Fruit fly (Drosophila melanogaster) whole organism, embryonic: ENCODE measurements around the gene CG45045.
A peak's percentile ranks its signal among the peaks of the same experiment; 100 is the strongest.

Source experiments
- Atf6 ChIP-seq: fragments of 200-800 bp; sonication (Bioruptor generic); IDR thresholded peaks from 2 replicates; pipeline ENCODE4 v1.3.6; 2022; ENCODE audit warnings: missing biosample characterization, missing genetic modification characterization
- Bteb2 ChIP-seq: fragments of 200-800 bp; sonication (Bioruptor generic); optimal IDR thresholded peaks from 2 replicates; lab custom pipeline; 2016; ENCODE audit warnings: missing biosample characterization, missing genetic modification characterization
- CG11456 ChIP-seq: fragments of 200-800 bp; sonication (Bioruptor generic); IDR thresholded peaks from 3 replicates; pipeline ENCODE4 v1.3.6; 2022; ENCODE audit warnings: missing biosample characterization, missing genetic modification characterization
- CG13287 ChIP-seq: fragments of 200-800 bp; sonication (Bioruptor generic); IDR thresholded peaks from 2 replicates; pipeline ENCODE4 v1.3.6; 2022; ENCODE audit warnings: missing biosample characterization, missing genetic modification characterization; ENCODE audit not compliant: partially characterized antibody
- CG15269 ChIP-seq: fragments of 200-800 bp; sonication (Bioruptor generic); optimal IDR thresholded peaks from 2 replicates; lab custom pipeline; 2018; ENCODE audit warnings: missing biosample characterization, mild to moderate bottlenecking, missing genetic modification characterization, moderate library complexity
- CG15514 ChIP-seq: fragments of 200-800 bp; sonication (Bioruptor generic); optimal IDR thresholded peaks from 3 replicates; lab custom pipeline; 2017; ENCODE audit warnings: missing biosample characterization, missing genetic modification characterization, mild to moderate bottlenecking, moderate library complexity, missing genetic modification reagents
- CG16815 ChIP-seq: fragments of 200-800 bp; sonication (Bioruptor generic); optimal IDR thresholded peaks from 3 replicates; lab custom pipeline; 2017; ENCODE audit warnings: missing biosample characterization, mild to moderate bottlenecking, missing genetic modification characterization
- CG2120 ChIP-seq: fragments of 200-800 bp; sonication (Bioruptor generic); optimal IDR thresholded peaks from 3 replicates; lab custom pipeline; 2016; ENCODE audit warnings: missing biosample characterization, missing genetic modification characterization
- CG4360 ChIP-seq: fragments of 200-800 bp; sonication (Bioruptor generic); IDR thresholded peaks from 2 replicates; pipeline ENCODE4 v1.3.6; 2022; ENCODE audit warnings: missing biosample characterization, missing genetic modification characterization
- CG4617 ChIP-seq: fragments of 200-800 bp; sonication (Bioruptor generic); optimal IDR thresholded peaks from 3 replicates; lab custom pipeline; 2016; ENCODE audit warnings: missing biosample characterization, missing genetic modification characterization, borderline replicate concordance
- CG4707 ChIP-seq: fragments of 200-800 bp; sonication (Bioruptor generic); optimal IDR thresholded peaks from 2 replicates; lab custom pipeline; 2018; ENCODE audit warnings: missing biosample characterization, mild to moderate bottlenecking, missing genetic modification characterization, moderate library complexity
- CG5953 ChIP-seq: fragments of 200-800 bp; sonication (Bioruptor generic); IDR thresholded peaks from 2 replicates; pipeline ENCODE4 v1.3.6; 2022; ENCODE audit warnings: missing biosample characterization, missing genetic modification characterization
- CG7556 ChIP-seq: fragments of 200-800 bp; sonication (Bioruptor generic); optimal IDR thresholded peaks from 2 replicates; lab custom pipeline; 2017; ENCODE audit warnings: missing biosample characterization, mild to moderate bottlenecking, missing genetic modification characterization
- CG8359 ChIP-seq: fragments of 200-800 bp; sonication (Bioruptor generic); optimal IDR thresholded peaks from 2 replicates; lab custom pipeline; 2017; ENCODE audit warnings: missing biosample characterization, mild to moderate bottlenecking, missing genetic modification characterization, borderline replicate concordance
- CG8924 ChIP-seq: fragments of 200-800 bp; optimal IDR thresholded peaks from 3 replicates; lab custom pipeline; 2019; ENCODE audit warnings: missing biosample characterization, mild to moderate bottlenecking, missing genetic modification characterization, moderate library complexity
- CG9437 ChIP-seq: fragments of 200-800 bp; sonication (Bioruptor generic); optimal IDR thresholded peaks from 2 replicates; lab custom pipeline; 2018; ENCODE audit warnings: missing biosample characterization, mild to moderate bottlenecking, missing genetic modification characterization
- CG9609 ChIP-seq: fragments of 200-800 bp; sonication (Bioruptor generic); optimal IDR thresholded peaks from 3 replicates; lab custom pipeline; 2016; ENCODE audit warnings: missing biosample characterization, missing genetic modification characterization
- CG9727 ChIP-seq: fragments of 200-800 bp; sonication (Bioruptor generic); optimal IDR thresholded peaks from 3 replicates; lab custom pipeline; 2017; ENCODE audit warnings: missing biosample characterization, mild to moderate bottlenecking, missing genetic modification characterization
- CG9817 ChIP-seq: fragments of 200-800 bp; sonication (Bioruptor generic); optimal IDR thresholded peaks from 2 replicates; lab custom pipeline; 2018; ENCODE audit warnings: missing biosample characterization, mild to moderate bottlenecking, missing genetic modification characterization, moderate library complexity
- CoRest ChIP-seq: fragments of 200-800 bp; sonication (Bioruptor generic); optimal IDR thresholded peaks from 3 replicates; lab custom pipeline; 2018; ENCODE audit warnings: missing biosample characterization, mild to moderate bottlenecking, missing genetic modification characterization, moderate library complexity
- D19A ChIP-seq: fragments of 200-800 bp; optimal IDR thresholded peaks from 3 replicates; lab custom pipeline; 2019; ENCODE audit warnings: missing biosample characterization, mild to moderate bottlenecking, missing genetic modification characterization, moderate library complexity
- E2f2 ChIP-seq: fragments of 200-800 bp; sonication (Bioruptor generic); IDR thresholded peaks from 2 replicates; pipeline ENCODE4 v1.3.6; 2022; ENCODE audit warnings: missing biosample characterization, missing genetic modification characterization
- Ets97D ChIP-seq: fragments of 200-800 bp; sonication (Bioruptor generic); optimal IDR thresholded peaks from 3 replicates; lab custom pipeline; 2016; ENCODE audit warnings: missing biosample characterization, missing genetic modification characterization
- GATAe ChIP-seq: fragments of 200-800 bp; sonication (Bioruptor generic); conservative IDR thresholded peaks from 2 replicates; pipeline ENCODE4 v1.3.6; 2022; ENCODE audit warnings: missing biosample characterization, missing genetic modification characterization
- Hand ChIP-seq: fragments of 200-800 bp; sonication (Bioruptor generic); optimal IDR thresholded peaks from 2 replicates; lab custom pipeline; 2017; ENCODE audit warnings: mild to moderate bottlenecking, missing biosample characterization, missing genetic modification reagents, missing genetic modification characterization
- MBD-R2 ChIP-seq: fragments of 200-800 bp; sonication (Bioruptor generic); IDR thresholded peaks from 2 replicates; pipeline ENCODE4 v1.3.6; 2022; ENCODE audit warnings: missing biosample characterization, missing genetic modification characterization
- MESR4 ChIP-seq: fragments of 200-800 bp; sonication (Bioruptor generic); optimal IDR thresholded peaks from 2 replicates; lab custom pipeline; 2018; ENCODE audit warnings: missing biosample characterization, mild to moderate bottlenecking, missing genetic modification characterization, moderate library complexity
- Med ChIP-seq: fragments of 200-800 bp; sonication (Bioruptor generic); peaks from one replicate; lab custom pipeline; 2016; ENCODE audit warnings: missing biosample characterization, missing genetic modification characterization, mild to moderate bottlenecking, inconsistent platforms, moderate library complexity
- NC2α ChIP-seq: fragments of 200-800 bp; sonication (Bioruptor generic); optimal IDR thresholded peaks from 2 replicates; lab custom pipeline; 2016; ENCODE audit warnings: missing biosample characterization, missing genetic modification characterization
- Opbp ChIP-seq: fragments of 200-800 bp; sonication (Bioruptor generic); IDR thresholded peaks from 3 replicates; pipeline ENCODE4 v1.3.6; 2022; ENCODE audit warnings: missing biosample characterization, missing genetic modification characterization; ENCODE audit not compliant: partially characterized antibody
- Ptx1 ChIP-seq: fragments of 200-800 bp; sonication (Bioruptor generic); IDR thresholded peaks from 2 replicates; pipeline ENCODE4 v1.3.6; 2022; ENCODE audit warnings: missing biosample characterization, missing genetic modification characterization
- Sry-β ChIP-seq: fragments of 200-800 bp; sonication (Bioruptor generic); optimal IDR thresholded peaks from 2 replicates; lab custom pipeline; 2018; ENCODE audit warnings: missing biosample characterization, mild to moderate bottlenecking, missing genetic modification characterization, moderate library complexity
- abd-A ChIP-seq: fragments of 200-800 bp; sonication (Bioruptor generic); optimal IDR thresholded peaks from 3 replicates; lab custom pipeline; 2019; ENCODE audit warnings: missing biosample characterization, mild to moderate bottlenecking, missing genetic modification characterization, moderate library complexity
- al ChIP-seq: fragments of 200-800 bp; sonication (Bioruptor generic); IDR thresholded peaks from 2 replicates; pipeline ENCODE4 v1.3.6; 2022; ENCODE audit warnings: missing biosample characterization, missing genetic modification characterization
- amos ChIP-seq: fragments of 200-800 bp; sonication (Bioruptor generic); IDR thresholded peaks from 2 replicates; pipeline ENCODE4 v1.3.6; 2022; ENCODE audit warnings: missing biosample characterization, missing genetic modification characterization; ENCODE audit not compliant: partially characterized antibody
- ash1 ChIP-seq: fragments of 200-800 bp; sonication (Bioruptor generic); optimal IDR thresholded peaks from 2 replicates; lab custom pipeline; 2018; ENCODE audit warnings: missing biosample characterization, mild to moderate bottlenecking, missing genetic modification characterization
- crp ChIP-seq, 2 experiments: fragments of 200-800 bp; sonication (Bioruptor generic); optimal IDR thresholded peaks; 2 replicates in 1 of 2; 3 replicates in 1 of 2; lab custom pipeline; 2017; ENCODE audit warnings: missing biosample characterization in 2 of 2, missing genetic modification characterization in 2 of 2, mild to moderate bottlenecking in 1 of 2, moderate library complexity in 1 of 2
- dati ChIP-seq: fragments of 200-800 bp; sonication (Bioruptor generic); IDR thresholded peaks from 2 replicates; pipeline ENCODE4 v1.3.6; 2022; ENCODE audit warnings: missing biosample characterization, missing genetic modification characterization
- dpn ChIP-seq, 2 experiments: fragments of 200-800 bp; sonication (Bioruptor generic); optimal IDR thresholded peaks; 3 replicates each; lab custom pipeline; 2016; ENCODE audit warnings: missing biosample characterization in 2 of 2, missing genetic modification characterization in 2 of 2
- grau ChIP-seq: fragments of 200-800 bp; optimal IDR thresholded peaks from 3 replicates; lab custom pipeline; 2019; ENCODE audit warnings: missing biosample characterization, mild to moderate bottlenecking, missing genetic modification characterization, moderate library complexity
- h ChIP-seq: fragments of >200 bp; optimal IDR thresholded peaks from 2 replicates; lab custom pipeline; 2017
- lbe ChIP-seq: fragments of 200-800 bp; sonication (Bioruptor generic); optimal IDR thresholded peaks from 2 replicates; lab custom pipeline; 2016; ENCODE audit warnings: missing biosample characterization, mild to moderate bottlenecking, missing genetic modification characterization
- nerfin-2 ChIP-seq: fragments of 200-800 bp; sonication (Bioruptor generic); IDR thresholded peaks from 2 replicates; pipeline ENCODE4 v1.3.6; 2022; ENCODE audit warnings: missing biosample characterization, missing genetic modification characterization; ENCODE audit not compliant: partially characterized antibody
- psq ChIP-seq: fragments of 200-800 bp; sonication (Bioruptor generic); optimal IDR thresholded peaks from 2 replicates; lab custom pipeline; 2017; ENCODE audit warnings: missing biosample characterization, missing genetic modification characterization
- sens ChIP-seq: fragments of 200-800 bp; sonication (Bioruptor generic); peaks from one replicate; lab custom pipeline; 2016; ENCODE audit warnings: missing biosample characterization, missing genetic modification characterization
- sisA ChIP-seq: fragments of 200-800 bp; sonication (Bioruptor generic); IDR thresholded peaks from 2 replicates; pipeline ENCODE4 v1.3.6; 2022; ENCODE audit warnings: missing biosample characterization, missing genetic modification characterization
- slou ChIP-seq: fragments of 200-800 bp; sonication (Bioruptor generic); optimal IDR thresholded peaks from 3 replicates; lab custom pipeline; 2016; ENCODE audit warnings: missing biosample characterization, missing genetic modification characterization
- stc ChIP-seq: fragments of 200-800 bp; sonication (Bioruptor generic); IDR thresholded peaks from 2 replicates; pipeline ENCODE4 v1.3.6; 2022; ENCODE audit warnings: missing biosample characterization, missing genetic modification characterization
- stwl ChIP-seq: fragments of 200-800 bp; sonication (Bioruptor generic); optimal IDR thresholded peaks from 3 replicates; lab custom pipeline; 2018; ENCODE audit warnings: missing biosample characterization, mild to moderate bottlenecking, missing genetic modification characterization, moderate library complexity
- vnd ChIP-seq: fragments of 200-800 bp; sonication (Bioruptor generic); IDR thresholded peaks from 3 replicates; pipeline ENCODE4 v1.3.6; 2022; ENCODE audit warnings: missing biosample characterization, missing genetic modification characterization; ENCODE audit not compliant: partially characterized antibody
- vvl ChIP-seq: fragments of 200-800 bp; sonication (Bioruptor generic); IDR thresholded peaks from 2 replicates; pipeline ENCODE4 v1.3.6; 2022; ENCODE audit warnings: missing biosample characterization, missing genetic modification characterization

The CG45045 gene

DNA sequence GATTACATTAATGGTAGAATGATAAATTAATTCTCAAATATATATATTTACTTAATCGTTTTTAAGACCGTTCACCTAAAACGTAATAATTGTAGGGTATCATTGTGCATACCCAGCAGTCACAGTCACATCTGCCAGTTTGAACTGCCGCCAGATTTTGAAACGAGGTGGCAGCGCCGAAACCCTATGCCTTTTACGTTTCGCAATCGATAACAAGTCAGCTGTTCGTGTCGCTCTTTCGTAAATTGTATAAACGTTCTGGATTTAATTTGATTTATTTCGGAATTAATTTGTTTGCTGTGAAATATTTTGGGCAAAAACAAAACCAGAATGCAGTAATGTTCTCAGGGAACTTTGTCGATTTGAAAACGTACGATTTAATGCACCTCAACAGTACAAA is 19.9 kb upstream of the CG45045 start, which contains the start of gene CG14322 (continued):
- TF ChIP-seq D19A (tag; lab: Kevin White, UChicago) (no peak), h (no peak), crp (GFP tag; optimal IDR thresholded peaks at IDR 0.05; lab: Kevin White, UChicago) (peak; percentile 59 to 93), E2f2 (GFP tag; lab: Robert Waterston, UW) (peak; percentile 90), GATAe (GFP tag; lab: Robert Waterston, UW) (no peak), CG4360 (GFP tag; lab: Robert Waterston, UW) (no peak), MBD-R2 (GFP tag; lab: Robert Waterston, UW) (peak; percentile 75), ash1 (no peak), al (GFP tag; lab: Robert Waterston, UW) (no peak), lbe (GFP tag; lab: Kevin White, UChicago) (no peak), CG13287 (GFP tag; lab: Robert Waterston, UW) (peak; percentile 56), nerfin-2 (no peak), dpn (GFP tag; optimal IDR thresholded peaks at IDR 0.05; lab: Kevin White, UChicago) (peak in 1 of 2 experiments; percentile 25), Hand (no peak), Med (peak; percentile 81), CG8359 (GFP tag; lab: Kevin White, UChicago) (no peak), CG15514 (GFP tag; lab: Kevin White, UChicago) (peak; percentile 31), CG5953 (GFP tag; lab: Robert Waterston, UW) (no peak), CG8924 (tag; lab: Kevin White, UChicago) (no peak), CG9437 (GFP tag; lab: Kevin White, UChicago) (peak; percentile 97), Atf6 (GFP tag; lab: Robert Waterston, UW) (no peak), amos (GFP tag; lab: Robert Waterston, UW) (peak; percentile 24; the same call in 1 of the 2 replicates), CG9609 (GFP tag; lab: Kevin White, UChicago) (no peak), CG9727 (GFP tag; lab: Kevin White, UChicago) (no peak), CoRest (tag; lab: Kevin White, UChicago) (peak; percentile 12), vnd (GFP tag; lab: Robert Waterston, UW) (no peak), slou (GFP tag; lab: Kevin White, UChicago) (no peak), NC2α (GFP tag; lab: Kevin White, UChicago) (no peak), CG2120 (GFP tag; lab: Kevin White, UChicago) (peak; percentile 32), dati (no peak), CG16815 (GFP tag; lab: Kevin White, UChicago) (no peak), stwl (tag; lab: Kevin White, UChicago) (peak; percentile 77), sens (GFP tag; lab: Kevin White, UChicago) (peak; percentile 77), vvl (GFP tag; lab: Robert Waterston, UW) (peak; percentile 45), CG4617 (GFP tag; lab: Kevin White, UChicago) (peak; percentile 9), psq (GFP tag; lab: Kevin White, UChicago) (no peak), CG11456 (GFP tag; lab: Robert Waterston, UW) (0 out of 3 replicates have a peak, but pooled peaks have one; percentile 55), CG9817 (tag; lab: Kevin White, UChicago) (peak; percentile 14), grau (peak; percentile 9), Ets97D (GFP tag; lab: Kevin White, UChicago) (peak; percentile 6), stc (no peak), CG7556 (no peak), sisA (peak; percentile 31; the same call in 1 of the 2 replicates), Ptx1 (GFP tag; lab: Robert Waterston, UW) (no peak), CG15269 (no peak), abd-A (tag; lab: Kevin White, UChicago) (no peak), Bteb2 (GFP tag; lab: Kevin White, UChicago) (no peak), Sry-β (no peak), Opbp (GFP tag; lab: Robert Waterston, UW) (peak; percentile 23; the same call in 2 of the 3 replicates), MESR4 (GFP tag; lab: Kevin White, UChicago) (peak; percentile 12), CG4707 (no peak)
